Worm (Caenorhabditis elegans) whole organism, L1 larva: ENCODE data around the gene C35D10.7.

ENCODE experiments used
- ceh-90 ChIP-seq: sonication (generic microtip); optimal IDR thresholded peaks from 2 replicates; lab custom pipeline; 2016; ENCODE audit warnings: missing genetic modification characterization, missing compliant biosample characterization
- dpl-1 ChIP-seq, 3 experiments: fragments of 150-350 bp in 2 of 3; sonication (generic microtip) in 1 of 3; optimal IDR thresholded peaks; 2 replicates each; lab custom pipeline; 2014 to 2017; ENCODE audit warnings: missing biosample characterization in 3 of 3, missing genetic modification characterization in 3 of 3, missing genetic modification reagents in 3 of 3
- fkh-10 ChIP-seq: sonication (generic microtip); optimal IDR thresholded peaks from 2 replicates; lab custom pipeline; 2017; ENCODE audit warnings: missing biosample characterization, missing genetic modification reagents, missing genetic modification characterization
- fkh-4 ChIP-seq: sonication (generic microtip); optimal IDR thresholded peaks from 2 replicates; lab custom pipeline; 2016; ENCODE audit warnings: missing compliant biosample characterization, missing genetic modification characterization, borderline replicate concordance
- nhr-28 ChIP-seq: fragments of 150-350 bp; optimal IDR thresholded peaks from 2 replicates; lab custom pipeline; 2014; ENCODE audit warnings: missing biosample characterization, missing genetic modification characterization
- pax-3 ChIP-seq: fragments of 200-800 bp; sonication (Bioruptor generic); optimal IDR thresholded peaks from 2 replicates; lab custom pipeline; 2018; ENCODE audit warnings: mild to moderate bottlenecking, missing genetic modification characterization, moderate library complexity, missing compliant biosample characterization
- sox-4 ChIP-seq: sonication (generic microtip); optimal IDR thresholded peaks from 2 replicates; lab custom pipeline; 2016; ENCODE audit warnings: missing genetic modification characterization, missing compliant biosample characterization
- unc-98 ChIP-seq: fragments of 200-800 bp; sonication (Bioruptor generic); IDR thresholded peaks from 2 replicates; pipeline ENCODE4 v1.3.6; 2022; ENCODE audit warnings: missing genetic modification characterization, missing compliant biosample characterization

ce11 chrIII:4842173-4842572, 13.8 kb upstream of the C35D10.7 start, which contains the start of gene clec-156:
- TF ChIP-seq fkh-10 (GFP tag; lab: Kevin White, UChicago) (no peak), nhr-28 (tag; lab: Kevin White, UChicago) (no peak), pax-3 (tag; lab: Kevin White, UChicago) (no peak), unc-98 (GFP tag; lab: Robert Waterston, UW) (no peak), ceh-90 (tag; lab: Kevin White, UChicago) (no peak), fkh-4 (tag; lab: Kevin White, UChicago) (no peak), dpl-1 (GFP tag; optimal IDR thresholded peaks at IDR 0.05; lab: Kevin White, UChicago) (no peak), sox-4 (tag; lab: Kevin White, UChicago) (no peak)
